Worm (Caenorhabditis elegans) whole organism, early embryonic: ENCODE measurements around the gene T26E4.7.
"Not testable (repeated sequence)": the region's sequence is repeated elsewhere in the genome, so short reads cannot be mapped to it uniquely, and the experiment has no call there.

Source experiments
- B0310.2 ChIP-seq: sonication (generic microtip); optimal IDR thresholded peaks from 2 replicates; lab custom pipeline; 2016; ENCODE audit warnings: mild to moderate bottlenecking, missing genetic modification characterization, missing compliant biosample characterization
- F13C5.2 ChIP-seq: sonication (generic microtip); optimal IDR thresholded peaks from 2 replicates; lab custom pipeline; 2017; ENCODE audit warnings: mild to moderate bottlenecking, missing genetic modification characterization, inconsistent platforms, missing compliant biosample characterization
- aly-1 ChIP-seq: sonication (generic microtip); optimal IDR thresholded peaks from 2 replicates; lab custom pipeline; 2016; ENCODE audit warnings: missing genetic modification characterization, missing compliant biosample characterization
- ama-1 ChIP-seq: fragments of 150-350 bp; optimal IDR thresholded peaks from 2 replicates; lab custom pipeline; 2014
- ceh-13 ChIP-seq: fragments of 200-800 bp; sonication (Bioruptor generic); optimal IDR thresholded peaks from 2 replicates; lab custom pipeline; 2018; ENCODE audit warnings: mild to moderate bottlenecking, missing genetic modification characterization, missing compliant biosample characterization
- ceh-36 ChIP-seq: sonication (generic microtip); optimal IDR thresholded peaks from 2 replicates; lab custom pipeline; 2016; ENCODE audit warnings: missing genetic modification characterization, inconsistent platforms, missing compliant biosample characterization
- ets-7 ChIP-seq: sonication (generic microtip); optimal IDR thresholded peaks from 2 replicates; lab custom pipeline; 2016; ENCODE audit warnings: missing genotype, missing genetic modification characterization, missing compliant biosample characterization
- flt-1 ChIP-seq: fragments of 200-800 bp; sonication (Bioruptor generic); IDR thresholded peaks from 2 replicates; pipeline ENCODE4 v1.3.6; 2022; ENCODE audit warnings: missing genetic modification characterization, missing compliant biosample characterization
- hmbx-1 ChIP-seq: sonication (generic microtip); optimal IDR thresholded peaks from 2 replicates; lab custom pipeline; 2016; ENCODE audit warnings: mild to moderate bottlenecking, missing genetic modification characterization, missing compliant biosample characterization
- hmg-4 ChIP-seq: fragments of 200-800 bp; sonication (Bioruptor generic); optimal IDR thresholded peaks from 2 replicates; lab custom pipeline; 2018; ENCODE audit warnings: mild to moderate bottlenecking, missing genetic modification characterization, missing compliant biosample characterization
- hnd-1 ChIP-seq: sonication (generic microtip); optimal IDR thresholded peaks from 2 replicates; lab custom pipeline; 2016; ENCODE audit warnings: missing genetic modification characterization, missing compliant biosample characterization
- pes-1 ChIP-seq: fragments of 200-800 bp; sonication (Bioruptor generic); IDR thresholded peaks from 2 replicates; pipeline ENCODE4 v1.3.6; 2022; ENCODE audit warnings: missing genetic modification reagents, missing genetic modification characterization, missing compliant biosample characterization
- scrt-1 ChIP-seq: fragments of 200-800 bp; sonication (Bioruptor generic); IDR thresholded peaks from 2 replicates; pipeline ENCODE4 v1.3.6; 2022; ENCODE audit warnings: missing genetic modification characterization, missing compliant biosample characterization
- sea-1 ChIP-seq: fragments of 200-800 bp; sonication (Bioruptor generic); conservative IDR thresholded peaks from 2 replicates; pipeline ENCODE4 v1.3.6; 2022; ENCODE audit warnings: missing genetic modification characterization, missing compliant biosample characterization
- tbx-11 ChIP-seq: fragments of 200-800 bp; sonication (Bioruptor generic); IDR thresholded peaks from 2 replicates; pipeline ENCODE4 v1.3.6; 2022; ENCODE audit warnings: missing genetic modification characterization, missing compliant biosample characterization
- tbx-37 ChIP-seq: fragments of 200-800 bp; sonication (Bioruptor generic); conservative IDR thresholded peaks from 2 replicates; pipeline ENCODE4 v1.3.6; 2022; ENCODE audit warnings: missing genetic modification reagents, missing genetic modification characterization, missing compliant biosample characterization
- tra-4 ChIP-seq: sonication (generic microtip); optimal IDR thresholded peaks from 2 replicates; lab custom pipeline; 2017; ENCODE audit warnings: missing genetic modification characterization, missing compliant biosample characterization

T26E4.7 gene

ce11 chrV:15781086-15781485 is 12.3 kb upstream of the T26E4.7 start, which contains the start of gene T26E4.2:
TSS of gene T26E4.2 (plus strand) at chrV:15781386.
- TF ChIP-seq aly-1, result no peak
- no peak for TF ChIP-seq tbx-37 (GFP tag; lab: Robert Waterston, UW)
- no peak for TF ChIP-seq hmbx-1 (tag; lab: Kevin White, UChicago)
- TF ChIP-seq ceh-13 (GFP tag; lab: Kevin White, UChicago), result no peak
- no peak for TF ChIP-seq ama-1 (lab: Kevin White, UChicago)
- TF ChIP-seq flt-1 (GFP tag; lab: Robert Waterston, UW), result no peak
- no peak for TF ChIP-seq ceh-36
- no peak for TF ChIP-seq tra-4 (tag; lab: Kevin White, UChicago)
- TF ChIP-seq tbx-11, result no peak

ce11 chrV:15782494-15782893 is 10.9 kb upstream of the T26E4.7 start, which contains the start of gene T26E4.3:
TSS of gene T26E4.3 (plus strand) at chrV:15782794.
- no peak for TF ChIP-seq ceh-13 (GFP tag; lab: Kevin White, UChicago)
- TF ChIP-seq tra-4 (tag; lab: Kevin White, UChicago), result no peak
- no peak for TF ChIP-seq F13C5.2 (tag; lab: Kevin White, UChicago)
- TF ChIP-seq aly-1, result no peak
- TF ChIP-seq scrt-1 (GFP tag; lab: Robert Waterston, UW), result no peak
- TF ChIP-seq flt-1 (GFP tag; lab: Robert Waterston, UW), result no peak
- no peak for TF ChIP-seq sea-1 (GFP tag; lab: Robert Waterston, UW)
- TF ChIP-seq hnd-1 (tag; lab: Kevin White, UChicago), result no peak
- no peak for TF ChIP-seq B0310.2 (tag; lab: Kevin White, UChicago)
- TF ChIP-seq tbx-11, result no peak
- no peak for TF ChIP-seq ama-1 (lab: Kevin White, UChicago)
- no peak for TF ChIP-seq tbx-37 (GFP tag; lab: Robert Waterston, UW)
- TF ChIP-seq hmg-4 (GFP tag; lab: Kevin White, UChicago), result no peak
- no peak for TF ChIP-seq ets-7 (tag; lab: Kevin White, UChicago)
- TF ChIP-seq ceh-36, result no peak
- TF ChIP-seq pes-1, result no peak
- TF ChIP-seq hmbx-1 (tag; lab: Kevin White, UChicago), result no peak

- TF ChIP-seq hmbx-1 (tag; lab: Kevin White, UChicago) (no peak), hmg-4 (GFP tag; lab: Kevin White, UChicago) (no peak), aly-1 (no peak), F13C5.2 (tag; lab: Kevin White, UChicago) (no peak), ceh-13 (GFP tag; lab: Kevin White, UChicago) (no peak)
Measured at ce11 chrV:15792409-15792808, 961 bp upstream of the T26E4.7 start, which contains the start of gene T26E4.4. TSS of gene T26E4.4 (minus strand) at chrV:15792509.

- no peak for TF ChIP-seq pes-1
- no peak for TF ChIP-seq hnd-1 (tag; lab: Kevin White, UChicago)
- no peak for TF ChIP-seq flt-1 (GFP tag; lab: Robert Waterston, UW)
- no peak for TF ChIP-seq tbx-11
- TF ChIP-seq scrt-1 (GFP tag; lab: Robert Waterston, UW), result no peak
- TF ChIP-seq ceh-36, result no peak
- no peak for TF ChIP-seq aly-1
- TF ChIP-seq tbx-37 (GFP tag; lab: Robert Waterston, UW), result no peak
- TF ChIP-seq hmg-4 (GFP tag; lab: Kevin White, UChicago), result no peak
- no peak for TF ChIP-seq F13C5.2 (tag; lab: Kevin White, UChicago)
- no peak for TF ChIP-seq tra-4 (tag; lab: Kevin White, UChicago)
- TF ChIP-seq ceh-13 (GFP tag; lab: Kevin White, UChicago), result no peak
- no peak for TF ChIP-seq ets-7 (tag; lab: Kevin White, UChicago)
- no peak for TF ChIP-seq sea-1 (GFP tag; lab: Robert Waterston, UW)
- no peak for TF ChIP-seq hmbx-1 (tag; lab: Kevin White, UChicago)
- no peak for TF ChIP-seq B0310.2 (tag; lab: Kevin White, UChicago)
Measured at ce11 chrV:15796087-15796486, 2.7 kb downstream of the T26E4.7 start, which contains the start of gene nhr-223. TSS of gene nhr-223 (plus strand) at chrV:15796387.

- TF ChIP-seq aly-1 (no peak), hnd-1 (tag; lab: Kevin White, UChicago) (no peak), tra-4 (tag; lab: Kevin White, UChicago) (no peak), tbx-37 (GFP tag; lab: Robert Waterston, UW) (no peak), hmbx-1 (tag; lab: Kevin White, UChicago) (no peak), flt-1 (GFP tag; lab: Robert Waterston, UW) (no peak), F13C5.2 (tag; lab: Kevin White, UChicago) (no peak), sea-1 (GFP tag; lab: Robert Waterston, UW) (no peak), ets-7 (tag; lab: Kevin White, UChicago) (no peak), ceh-13 (GFP tag; lab: Kevin White, UChicago) (no peak), tbx-11 (no peak)
Measured at ce11 chrV:15798108-15798507, 4.7 kb downstream of the T26E4.7 start, which contains the start of gene T26E4.10. TSS of gene T26E4.10 (minus strand) at chrV:15798208.

- TF ChIP-seq hnd-1 (tag; lab: Kevin White, UChicago); F13C5.2 (tag; lab: Kevin White, UChicago); ceh-13 (GFP tag; lab: Kevin White, UChicago): not testable (repeated sequence)
Measured at ce11 chrV:15802623-15803022, 9.3 kb downstream of the T26E4.7 start, which contains the start of gene T26E4.9. TSS of gene T26E4.9 (minus strand) at chrV:15802723.

- TF ChIP-seq hmbx-1 (tag; lab: Kevin White, UChicago); pes-1; B0310.2 (tag; lab: Kevin White, UChicago): not testable (repeated sequence)
Measured at ce11 chrV:15803079-15803478, 9.7 kb downstream of the T26E4.7 start, which contains the start of gene srd-27. TSS of gene srd-27 (plus strand) at chrV:15803379.

ce11 chrV:15803748-15804147 is 10.4 kb downstream of the T26E4.7 start, which contains the start of gene T26E4.18:
TSS of gene T26E4.18 (minus strand) at chrV:15803848.
- not testable (repeated sequence) for TF ChIP-seq ama-1 (lab: Kevin White, UChicago); ceh-13 (GFP tag; lab: Kevin White, UChicago); ceh-36
